Worm (Caenorhabditis elegans): Measurements from ENCODE around the gene C07A9.9.

- TF ChIP-seq nhr-76 (tag; optimal IDR thresholded peaks at IDR 0.05) (no peak), pqm-1 (tag; optimal IDR thresholded peaks at IDR 0.05) (no peak)
Observed at ce11 chrIII:9663943-9664342, 3.5 kb downstream of the C07A9.9 start.
